Fruit fly (Drosophila melanogaster) whole organism, pupa: Measurements from ENCODE around the gene BNIP3.

Experiments used
- CG10348 ChIP-seq: fragments of 200-800 bp; sonication (Bioruptor generic); IDR thresholded peaks from 2 replicates; pipeline ENCODE4 v1.3.6; 2022; ENCODE audit warnings: missing biosample characterization, missing genetic modification characterization
- CG13204 ChIP-seq: fragments of 200-800 bp; sonication (Bioruptor generic); optimal IDR thresholded peaks from 2 replicates; lab custom pipeline; 2018; ENCODE audit warnings: missing biosample characterization, mild to moderate bottlenecking, missing genetic modification characterization, moderate library complexity
- CG14655 ChIP-seq: fragments of 200-800 bp; sonication (Bioruptor generic); optimal IDR thresholded peaks from 3 replicates; lab custom pipeline; 2017; ENCODE audit warnings: mild to moderate bottlenecking, missing biosample characterization, missing genetic modification reagents, missing genetic modification characterization
- CG15710 ChIP-seq: fragments of 200-800 bp; sonication (Bioruptor generic); optimal IDR thresholded peaks from 2 replicates; lab custom pipeline; 2018; ENCODE audit warnings: missing biosample characterization, mild to moderate bottlenecking, missing genetic modification characterization, moderate library complexity
- CG17806 ChIP-seq: fragments of 200-800 bp; sonication (Bioruptor generic); optimal IDR thresholded peaks from 2 replicates; lab custom pipeline; 2018; ENCODE audit warnings: missing biosample characterization, mild to moderate bottlenecking, missing genetic modification characterization, moderate library complexity
- CG34367 ChIP-seq: fragments of 200-800 bp; sonication (Bioruptor generic); optimal IDR thresholded peaks from 2 replicates; lab custom pipeline; 2018; ENCODE audit warnings: missing biosample characterization, mild to moderate bottlenecking, missing genetic modification characterization
- CG4496 ChIP-seq: fragments of 200-800 bp; sonication (Bioruptor generic); IDR thresholded peaks from 3 replicates; pipeline ENCODE4 v1.3.6; 2022; ENCODE audit warnings: missing biosample characterization, missing genetic modification characterization
- CG8159 ChIP-seq: fragments of 200-800 bp; sonication (Bioruptor generic); optimal IDR thresholded peaks from 3 replicates; lab custom pipeline; 2018; ENCODE audit warnings: missing biosample characterization, mild to moderate bottlenecking, missing genetic modification characterization, moderate library complexity
- CG8301 ChIP-seq: fragments of 200-800 bp; sonication (Bioruptor generic); optimal IDR thresholded peaks from 2 replicates; lab custom pipeline; 2018; ENCODE audit warnings: missing biosample characterization, mild to moderate bottlenecking, missing genetic modification characterization
- CG9948 ChIP-seq: fragments of 200-800 bp; sonication (Bioruptor generic); optimal IDR thresholded peaks from 2 replicates; lab custom pipeline; 2018; ENCODE audit warnings: missing biosample characterization, mild to moderate bottlenecking, missing genetic modification characterization, moderate library complexity
- EcR ChIP-seq: fragments of 200-800 bp; sonication (Bioruptor generic); optimal IDR thresholded peaks from 3 replicates; lab custom pipeline; 2019; ENCODE audit warnings: missing biosample characterization, missing genetic modification characterization, mild to moderate bottlenecking, moderate library complexity, missing genetic modification reagents
- Pif1A ChIP-seq: fragments of 200-800 bp; sonication (Bioruptor generic); optimal IDR thresholded peaks from 3 replicates; lab custom pipeline; 2016; ENCODE audit warnings: missing biosample characterization, missing genetic modification characterization
- Snoo ChIP-seq: fragments of 200-800 bp; sonication (Bioruptor generic); optimal IDR thresholded peaks from 3 replicates; lab custom pipeline; 2017; ENCODE audit warnings: missing biosample characterization, mild to moderate bottlenecking, missing genetic modification characterization, inconsistent platforms
- fd96Ca ChIP-seq: fragments of 200-800 bp; sonication (Bioruptor generic); IDR thresholded peaks from 3 replicates; pipeline ENCODE4 v1.3.6; 2022; ENCODE audit warnings: missing biosample characterization, missing genetic modification characterization

dm6 chr3L:20509121-20509934 lies 9.9 kb downstream of the BNIP3 start:
- peak; percentile 90 for TF ChIP-seq CG14655
- TF ChIP-seq CG9948 (tag; lab: Kevin White, UChicago), result peak; percentile 76
- TF ChIP-seq CG4496 (GFP tag; lab: Robert Waterston, UW), result no peak
- TF ChIP-seq CG13204, result peak; percentile 45
- peak; percentile 1 for TF ChIP-seq EcR (GFP tag; lab: Kevin White, UChicago)
- TF ChIP-seq CG17806, result peak; percentile 65
- no peak for TF ChIP-seq CG10348
- TF ChIP-seq fd96Ca (GFP tag; lab: Robert Waterston, UW), result 0 out of 3 replicates have a peak, but pooled peaks have one; percentile 19
- TF ChIP-seq Pif1A (GFP tag; lab: Kevin White, UChicago), result peak; percentile 77
- TF ChIP-seq CG8159 (tag; lab: Kevin White, UChicago), result peak; percentile 85
- peak; percentile 81 for TF ChIP-seq CG8301 (tag; lab: Kevin White, UChicago)
- TF ChIP-seq CG34367 (tag; lab: Kevin White, UChicago), result peak; percentile 63
- TF ChIP-seq Snoo (tag; lab: Kevin White, UChicago), result peak; percentile 74
- peak; percentile 77 for TF ChIP-seq CG15710 (tag; lab: Kevin White, UChicago)
